Fruit fly (Drosophila melanogaster): ENCODE data around the gene CG10286.

CG10286 gene

dm6 chr3R:6408467-6408866 is 39.7 kb downstream of the CG10286 start:
- TF ChIP-seq CTCF (optimal IDR thresholded peaks at IDR 0.05) (no peak), CG8478 (optimal IDR thresholded peaks at IDR 0.05) (no peak)

- no peak for TF ChIP-seq CTCF (optimal IDR thresholded peaks at IDR 0.05)
- TF ChIP-seq CG8478 (optimal IDR thresholded peaks at IDR 0.05): no peak
Measured at dm6 chr3R:6409153-6409571, 40.4 kb downstream of the CG10286 start.

- TF ChIP-seq CG8478 (optimal IDR thresholded peaks at IDR 0.05): no peak
- no peak for TF ChIP-seq CTCF (optimal IDR thresholded peaks at IDR 0.05)
Measured at dm6 chr3R:6410412-6411225, 41.9 kb downstream of the CG10286 start.

- TF ChIP-seq CG8478 (optimal IDR thresholded peaks at IDR 0.05) (no peak), CTCF (optimal IDR thresholded peaks at IDR 0.05) (no peak)
Measured at dm6 chr3R:6411454-6412204, 42.9 kb downstream of the CG10286 start.

dm6 chr3R:6413771-6414438 is 45.1 kb downstream of the CG10286 start:
- no peak for TF ChIP-seq CTCF (optimal IDR thresholded peaks at IDR 0.05)
- TF ChIP-seq CG8478 (optimal IDR thresholded peaks at IDR 0.05): no peak

- no peak for TF ChIP-seq CTCF (optimal IDR thresholded peaks at IDR 0.05)
- no peak for TF ChIP-seq CG8478 (optimal IDR thresholded peaks at IDR 0.05)
Measured at dm6 chr3R:6414439-6415344, 45.9 kb downstream of the CG10286 start.

- TF ChIP-seq CG8478 (optimal IDR thresholded peaks at IDR 0.05) (no peak), CTCF (optimal IDR thresholded peaks at IDR 0.05) (no peak)
Measured at dm6 chr3R:6416242-6416641, 47.5 kb downstream of the CG10286 start.

dm6 chr3R:6419103-6419502 is 50.3 kb downstream of the CG10286 start:
- TF ChIP-seq CG8478 (optimal IDR thresholded peaks at IDR 0.05) (no peak), CTCF (optimal IDR thresholded peaks at IDR 0.05) (no peak)

dm6 chr3R:6419942-6420341 is 51.2 kb downstream of the CG10286 start:
- TF ChIP-seq CTCF (optimal IDR thresholded peaks at IDR 0.05): no peak
- TF ChIP-seq CG8478 (optimal IDR thresholded peaks at IDR 0.05): no peak
